Fruit fly (Drosophila melanogaster) whole organism, prepupa: ENCODE measurements around the gene Takl2.

Experiments
- CG10631 ChIP-seq: fragments of 200-800 bp; sonication (Bioruptor generic); optimal IDR thresholded peaks from 2 replicates; lab custom pipeline; 2016; ENCODE audit warnings: missing biosample characterization, missing genetic modification characterization
- CG11294 ChIP-seq: fragments of 200-800 bp; sonication (Bioruptor generic); IDR thresholded peaks from 2 replicates; pipeline ENCODE4 v1.3.6; 2022; ENCODE audit warnings: missing biosample characterization, missing genetic modification characterization
- CG11902 ChIP-seq: fragments of 200-800 bp; sonication (Bioruptor generic); optimal IDR thresholded peaks from 3 replicates; lab custom pipeline; 2016; ENCODE audit warnings: missing biosample characterization, missing genetic modification characterization
- CG15336 ChIP-seq: fragments of 200-800 bp; sonication (Bioruptor generic); IDR thresholded peaks from 2 replicates; pipeline ENCODE4 v1.3.6; 2022; ENCODE audit warnings: missing biosample characterization, missing genetic modification characterization
- CG1621 ChIP-seq: fragments of 200-800 bp; sonication (Bioruptor generic); optimal IDR thresholded peaks from 3 replicates; lab custom pipeline; 2018; ENCODE audit warnings: missing biosample characterization, mild to moderate bottlenecking, missing genetic modification characterization
- CG16779 ChIP-seq: fragments of 200-800 bp; sonication (Bioruptor generic); optimal IDR thresholded peaks from 3 replicates; lab custom pipeline; 2017; ENCODE audit warnings: missing biosample characterization, mild to moderate bottlenecking, missing genetic modification characterization
- CG3032 ChIP-seq: fragments of 200-800 bp; optimal IDR thresholded peaks from 2 replicates; lab custom pipeline; 2019; ENCODE audit warnings: missing biosample characterization, mild to moderate bottlenecking, missing genetic modification characterization, moderate library complexity
- CG31627 ChIP-seq: fragments of 200-800 bp; sonication (Bioruptor generic); optimal IDR thresholded peaks from 3 replicates; lab custom pipeline; 2016; ENCODE audit warnings: missing biosample characterization, missing genetic modification characterization
- CG34406 ChIP-seq: fragments of 200-800 bp; sonication (Bioruptor generic); optimal IDR thresholded peaks from 3 replicates; lab custom pipeline; 2016; ENCODE audit warnings: missing biosample characterization, missing genetic modification characterization
- CG3919 ChIP-seq: fragments of 200-800 bp; sonication (Bioruptor generic); optimal IDR thresholded peaks from 3 replicates; lab custom pipeline; 2016; ENCODE audit warnings: missing biosample characterization, missing genetic modification characterization
- CG4318 ChIP-seq: fragments of 200-800 bp; sonication (Bioruptor generic); optimal IDR thresholded peaks from 3 replicates; lab custom pipeline; 2017; ENCODE audit warnings: missing biosample characterization, mild to moderate bottlenecking, missing genetic modification characterization
- CG6163 ChIP-seq: fragments of 200-800 bp; sonication (Bioruptor generic); IDR thresholded peaks from 3 replicates; pipeline ENCODE4 v1.3.6; 2022; ENCODE audit warnings: missing biosample characterization, missing genetic modification characterization
- CG6792 ChIP-seq: fragments of 200-800 bp; sonication (Bioruptor generic); optimal IDR thresholded peaks from 3 replicates; lab custom pipeline; 2016; ENCODE audit warnings: missing biosample characterization, missing genetic modification characterization
- CG6808 ChIP-seq: fragments of 200-800 bp; sonication (Bioruptor generic); optimal IDR thresholded peaks from 3 replicates; lab custom pipeline; 2017; ENCODE audit warnings: missing biosample characterization, missing genetic modification characterization, mild to moderate bottlenecking, moderate library complexity, missing genetic modification reagents
- CG6854 ChIP-seq: fragments of 200-800 bp; sonication (Bioruptor generic); optimal IDR thresholded peaks from 2 replicates; lab custom pipeline; 2017; ENCODE audit warnings: missing biosample characterization, mild to moderate bottlenecking, missing genetic modification characterization
- CG7368 ChIP-seq: fragments of 200-800 bp; sonication (Bioruptor generic); optimal IDR thresholded peaks from 3 replicates; lab custom pipeline; 2016; ENCODE audit warnings: missing biosample characterization, missing genetic modification characterization
- CG8319 ChIP-seq: fragments of 200-800 bp; sonication (Bioruptor generic); optimal IDR thresholded peaks from 3 replicates; lab custom pipeline; 2016; ENCODE audit warnings: missing biosample characterization, missing genetic modification characterization
- CG8632 ChIP-seq: fragments of 200-800 bp; sonication (Bioruptor generic); optimal IDR thresholded peaks from 3 replicates; lab custom pipeline; 2016; ENCODE audit warnings: missing biosample characterization, missing genetic modification characterization
- CG9139 ChIP-seq: fragments of 200-800 bp; sonication (Bioruptor generic); optimal IDR thresholded peaks from 3 replicates; lab custom pipeline; 2017; ENCODE audit warnings: missing biosample characterization, mild to moderate bottlenecking, missing genetic modification characterization
- Eip75B ChIP-seq: fragments of 200-800 bp; sonication (Bioruptor generic); optimal IDR thresholded peaks from 3 replicates; lab custom pipeline; 2016; ENCODE audit warnings: missing biosample characterization, missing genetic modification characterization
- Eip78C ChIP-seq: fragments of 200-800 bp; sonication (Bioruptor generic); peaks from one replicate; lab custom pipeline; 2016; ENCODE audit warnings: missing biosample characterization, missing genetic modification characterization
- Eip93F ChIP-seq: fragments of 200-800 bp; sonication (Bioruptor generic); optimal IDR thresholded peaks from 2 replicates; lab custom pipeline; 2016; ENCODE audit warnings: missing biosample characterization, mild to moderate bottlenecking, missing genetic modification characterization
- Ets21C ChIP-seq: fragments of 200-800 bp; sonication (Bioruptor generic); optimal IDR thresholded peaks from 3 replicates; lab custom pipeline; 2016; ENCODE audit warnings: missing biosample characterization, missing genetic modification characterization
- Ets96B ChIP-seq: fragments of 200-800 bp; optimal IDR thresholded peaks from 2 replicates; lab custom pipeline; 2019; ENCODE audit warnings: missing biosample characterization, mild to moderate bottlenecking, missing genetic modification characterization, moderate library complexity
- Gug ChIP-seq: fragments of 200-800 bp; sonication (Bioruptor generic); IDR thresholded peaks from 2 replicates; pipeline ENCODE4 v1.3.6; 2022; ENCODE audit warnings: missing biosample characterization, missing genetic modification characterization
- Hr38 ChIP-seq: sonication (Bioruptor generic); optimal IDR thresholded peaks from 2 replicates; lab custom pipeline; 2016; ENCODE audit warnings: missing biosample characterization, missing genetic modification characterization
- Lpt ChIP-seq: fragments of 200-800 bp; sonication (Bioruptor generic); optimal IDR thresholded peaks from 3 replicates; lab custom pipeline; 2016; ENCODE audit warnings: missing biosample characterization, missing genetic modification characterization
- Met ChIP-seq: fragments of 200-800 bp; sonication (Bioruptor generic); optimal IDR thresholded peaks from 3 replicates; lab custom pipeline; 2016; ENCODE audit warnings: missing biosample characterization, missing genetic modification characterization
- Sox102F ChIP-seq: fragments of 200-800 bp; sonication (Bioruptor generic); optimal IDR thresholded peaks from 2 replicates; lab custom pipeline; 2016; ENCODE audit warnings: missing biosample characterization, mild to moderate bottlenecking, missing genetic modification characterization
- Sox14 ChIP-seq: fragments of 200-800 bp; sonication (Bioruptor generic); optimal IDR thresholded peaks from 3 replicates; lab custom pipeline; 2016; ENCODE audit warnings: missing biosample characterization, missing genetic modification characterization
- Sox15 ChIP-seq: fragments of 200-800 bp; sonication (Bioruptor generic); optimal IDR thresholded peaks from 3 replicates; lab custom pipeline; 2016; ENCODE audit warnings: missing biosample characterization, missing genetic modification characterization
- achi ChIP-seq: fragments of 200-800 bp; sonication (Bioruptor generic); optimal IDR thresholded peaks from 3 replicates; lab custom pipeline; 2016; ENCODE audit warnings: missing biosample characterization, missing genetic modification characterization
- acj6 ChIP-seq: fragments of 200-800 bp; sonication (Bioruptor generic); optimal IDR thresholded peaks from 3 replicates; lab custom pipeline; 2016; ENCODE audit warnings: missing biosample characterization, missing genetic modification characterization
- cyc ChIP-seq: fragments of 200-800 bp; sonication (Bioruptor generic); optimal IDR thresholded peaks from 3 replicates; lab custom pipeline; 2016; ENCODE audit warnings: missing biosample characterization, missing genetic modification characterization
- dac ChIP-seq: fragments of 200-800 bp; sonication (Bioruptor generic); optimal IDR thresholded peaks from 2 replicates; lab custom pipeline; 2017; ENCODE audit warnings: missing biosample characterization, mild to moderate bottlenecking, missing genetic modification characterization
- eg ChIP-seq: fragments of 200-800 bp; sonication (Bioruptor generic); IDR thresholded peaks from 3 replicates; pipeline ENCODE4 v1.3.6; 2022; ENCODE audit warnings: missing biosample characterization, missing genetic modification characterization
- fd59A ChIP-seq: fragments of 200-800 bp; sonication (Bioruptor generic); optimal IDR thresholded peaks from 2 replicates; lab custom pipeline; 2017; ENCODE audit warnings: missing biosample characterization, mild to moderate bottlenecking, missing genetic modification characterization, missing genetic modification reagents
- fd85E ChIP-seq: fragments of 200-800 bp; sonication (Bioruptor generic); optimal IDR thresholded peaks from 3 replicates; lab custom pipeline; 2016; ENCODE audit warnings: missing biosample characterization, missing genetic modification characterization
- fkh ChIP-seq: fragments of 200-800 bp; sonication (Bioruptor generic); optimal IDR thresholded peaks from 3 replicates; lab custom pipeline; 2017; ENCODE audit warnings: missing biosample characterization, mild to moderate bottlenecking, missing genetic modification characterization, moderate library complexity
- lz ChIP-seq: fragments of 200-800 bp; sonication (Bioruptor generic); optimal IDR thresholded peaks from 3 replicates; lab custom pipeline; 2016; ENCODE audit warnings: missing biosample characterization, missing genetic modification characterization
- pdm3 ChIP-seq: fragments of 200-800 bp; sonication (Bioruptor generic); optimal IDR thresholded peaks from 3 replicates; lab custom pipeline; 2016; ENCODE audit warnings: missing biosample characterization, missing genetic modification characterization
- spab ChIP-seq: fragments of 200-800 bp; sonication (Bioruptor generic); optimal IDR thresholded peaks from 2 replicates; lab custom pipeline; 2017; ENCODE audit warnings: missing biosample characterization, mild to moderate bottlenecking, missing genetic modification characterization, missing genetic modification reagents
- ss ChIP-seq, 2 experiments: fragments of 200-800 bp; sonication (Bioruptor generic); optimal IDR thresholded peaks; 2 replicates in 1 of 2; 3 replicates in 1 of 2; lab custom pipeline; 2017 to 2018; ENCODE audit warnings: mild to moderate bottlenecking in 2 of 2, missing biosample characterization in 2 of 2, missing genetic modification characterization in 2 of 2, moderate library complexity in 1 of 2
- svp ChIP-seq: fragments of 200-800 bp; sonication (Bioruptor generic); peaks from one replicate; lab custom pipeline; 2016; ENCODE audit warnings: missing biosample characterization, missing genetic modification characterization
- topi ChIP-seq: fragments of 200-800 bp; sonication (Bioruptor generic); optimal IDR thresholded peaks from 3 replicates; lab custom pipeline; 2016; ENCODE audit warnings: missing biosample characterization, missing genetic modification characterization
- vri ChIP-seq: fragments of 200-800 bp; sonication (Bioruptor generic); optimal IDR thresholded peaks from 3 replicates; lab custom pipeline; 2016; ENCODE audit warnings: missing biosample characterization, mild to moderate bottlenecking, missing genetic modification characterization

Takl2 gene

dm6 chr3R:22726031-22726770, 7.5 kb downstream of the Takl2 start, which contains the start of gene RNF220 (continued):
- peak; percentile 20 for TF ChIP-seq CG4318 (GFP tag; lab: Kevin White, UChicago)
- TF ChIP-seq fkh = peak; percentile 26
- TF ChIP-seq achi = peak; percentile 31
- no peak for TF ChIP-seq CG3919
- no peak for TF ChIP-seq Sox102F (GFP tag; lab: Kevin White, UChicago)
- TF ChIP-seq CG7368 (GFP tag; lab: Kevin White, UChicago) = no peak
- TF ChIP-seq Ets96B (tag; lab: Kevin White, UChicago) = no peak
- TF ChIP-seq CG16779 (tag; lab: Kevin White, UChicago) = no peak
- no peak for TF ChIP-seq cyc

- TF ChIP-seq CG3919 = peak; percentile 68
- peak in 1 of 2 experiments; percentile 44 for TF ChIP-seq ss (GFP tag; optimal IDR thresholded peaks at IDR 0.05; lab: Kevin White, UChicago)
- peak; percentile 41; the same call in 1 of the 3 replicates for TF ChIP-seq CG6163 (GFP tag; lab: Robert Waterston, UW)
- peak; percentile 89 for TF ChIP-seq Eip78C
- TF ChIP-seq CG6792 (GFP tag; lab: Kevin White, UChicago) = peak; percentile 50
- peak; percentile 22; the same call in 1 of the 2 replicates for TF ChIP-seq CG11294 (GFP tag; lab: Robert Waterston, UW)
- TF ChIP-seq lz (GFP tag; lab: Kevin White, UChicago) = peak; percentile 47
- TF ChIP-seq CG15336 (GFP tag; lab: Robert Waterston, UW) = peak; percentile 88
- peak; percentile 54 for TF ChIP-seq vri
- TF ChIP-seq Sox15 = peak; percentile 1
- peak; percentile 18 for TF ChIP-seq CG9139
- TF ChIP-seq Sox102F (GFP tag; lab: Kevin White, UChicago) = peak; percentile 52
- TF ChIP-seq CG34406 = peak; percentile 71
- no peak for TF ChIP-seq Hr38 (GFP tag; lab: Kevin White, UChicago)
- no peak for TF ChIP-seq CG1621 (tag; lab: Kevin White, UChicago)
- peak; percentile 66 for TF ChIP-seq Gug (GFP tag; lab: Robert Waterston, UW)
- peak; percentile 80 for TF ChIP-seq Ets96B (tag; lab: Kevin White, UChicago)
- peak; percentile 45 for TF ChIP-seq CG8632 (GFP tag; lab: Kevin White, UChicago)
- TF ChIP-seq CG8319 (GFP tag; lab: Kevin White, UChicago) = peak; percentile 2
- peak; percentile 46 for TF ChIP-seq Sox14
- TF ChIP-seq Eip75B (GFP tag; lab: Kevin White, UChicago) = peak; percentile 46
- peak; percentile 49 for TF ChIP-seq CG7368 (GFP tag; lab: Kevin White, UChicago)
- TF ChIP-seq CG31627 = peak; percentile 32
- no peak for TF ChIP-seq Ets21C (GFP tag; lab: Kevin White, UChicago)
- TF ChIP-seq Lpt = peak; percentile 54
- TF ChIP-seq CG6808 (GFP tag; lab: Kevin White, UChicago) = peak; percentile 32
- TF ChIP-seq CG6854 (GFP tag; lab: Kevin White, UChicago) = no peak
- peak; percentile 38 for TF ChIP-seq pdm3 (GFP tag; lab: Kevin White, UChicago)
- peak; percentile 34 for TF ChIP-seq cyc
- peak; percentile 10 for TF ChIP-seq Eip93F (GFP tag; lab: Kevin White, UChicago)
- peak; percentile 52 for TF ChIP-seq achi
- peak; percentile 51 for TF ChIP-seq acj6 (GFP tag; lab: Kevin White, UChicago)
- TF ChIP-seq fkh = peak; percentile 98
- no peak for TF ChIP-seq fd59A (GFP tag; lab: Kevin White, UChicago)
- TF ChIP-seq topi (GFP tag; lab: Kevin White, UChicago) = peak; percentile 47
- peak; percentile 0 for TF ChIP-seq fd85E (GFP tag; lab: Kevin White, UChicago)
- no peak for TF ChIP-seq spab (GFP tag; lab: Kevin White, UChicago)
- peak; percentile 71 for TF ChIP-seq CG10631
- peak; percentile 78 for TF ChIP-seq CG3032 (tag; lab: Kevin White, UChicago)
- TF ChIP-seq CG11902 = no peak
- peak; percentile 84; the same call in 2 of the 3 replicates for TF ChIP-seq eg (GFP tag; lab: Robert Waterston, UW)
- TF ChIP-seq svp (GFP tag; lab: Kevin White, UChicago) = peak; percentile 97
- TF ChIP-seq Met = peak; percentile 46
- TF ChIP-seq dac = no peak
These were observed 9.3 kb downstream of the Takl2 start, which contains the start of gene Irp-1A for dm6 chr3R:22724149-22724973. Gene Irp-1A (minus strand): TSS chr3R:22724587.
